Fruit fly (Drosophila melanogaster) whole organism, embryonic: ENCODE results near the gene CG46465.

Source experiments
- ATbp ChIP-seq: fragments of 200-800 bp; sonication (Bioruptor generic); optimal IDR thresholded peaks from 2 replicates; lab custom pipeline; 2017; ENCODE audit warnings: missing biosample characterization, mild to moderate bottlenecking, missing genetic modification characterization, missing genetic modification reagents
- BtbVII ChIP-seq: fragments of 200-800 bp; sonication (Bioruptor generic); optimal IDR thresholded peaks from 3 replicates; lab custom pipeline; 2017; ENCODE audit warnings: missing biosample characterization, mild to moderate bottlenecking, missing genetic modification characterization
- CG11723 ChIP-seq: fragments of 200-800 bp; sonication (Bioruptor generic); optimal IDR thresholded peaks from 2 replicates; lab custom pipeline; 2017; ENCODE audit warnings: missing biosample characterization, mild to moderate bottlenecking, missing genetic modification characterization
- CG12219 ChIP-seq: fragments of 200-800 bp; sonication (Bioruptor generic); optimal IDR thresholded peaks from 3 replicates; lab custom pipeline; 2018; ENCODE audit warnings: missing biosample characterization, mild to moderate bottlenecking, missing genetic modification characterization
- CG13123 ChIP-seq: fragments of 200-800 bp; sonication (Bioruptor generic); optimal IDR thresholded peaks from 2 replicates; lab custom pipeline; 2016; ENCODE audit warnings: missing biosample characterization, missing genetic modification characterization
- CG13296 ChIP-seq: fragments of 200-800 bp; sonication (Bioruptor generic); optimal IDR thresholded peaks from 3 replicates; lab custom pipeline; 2018; ENCODE audit warnings: missing biosample characterization, mild to moderate bottlenecking, missing genetic modification characterization
- CG14441 ChIP-seq: fragments of 200-800 bp; sonication (Bioruptor generic); IDR thresholded peaks from 2 replicates; pipeline ENCODE4 v1.3.6; 2022; ENCODE audit warnings: missing biosample characterization, missing genetic modification characterization
- CG14667 ChIP-seq: fragments of 200-800 bp; sonication (Bioruptor generic); IDR thresholded peaks from 2 replicates; pipeline ENCODE4 v1.3.6; 2022; ENCODE audit warnings: missing biosample characterization, missing genetic modification characterization
- CG1832 ChIP-seq: fragments of 200-800 bp; sonication (Bioruptor generic); optimal IDR thresholded peaks from 2 replicates; lab custom pipeline; 2017; ENCODE audit warnings: missing biosample characterization, mild to moderate bottlenecking, missing genetic modification characterization, inconsistent platforms
- CG18619 ChIP-seq: fragments of 200-800 bp; sonication (Bioruptor generic); optimal IDR thresholded peaks from 3 replicates; lab custom pipeline; 2017; ENCODE audit warnings: missing biosample characterization, mild to moderate bottlenecking, missing genetic modification characterization
- CG31441 ChIP-seq: fragments of 200-800 bp; sonication (Bioruptor generic); IDR thresholded peaks from 2 replicates; pipeline ENCODE4 v1.3.6; 2022; ENCODE audit warnings: missing biosample characterization, missing genetic modification characterization
- CG33213 ChIP-seq: fragments of 200-800 bp; sonication (Bioruptor generic); optimal IDR thresholded peaks from 3 replicates; lab custom pipeline; 2016; ENCODE audit warnings: missing biosample characterization, missing genetic modification characterization
- CG4360 ChIP-seq: fragments of 200-800 bp; sonication (Bioruptor generic); IDR thresholded peaks from 2 replicates; pipeline ENCODE4 v1.3.6; 2022; ENCODE audit warnings: missing biosample characterization, missing genetic modification characterization
- CG4424 ChIP-seq: fragments of 200-800 bp; sonication (Bioruptor generic); optimal IDR thresholded peaks from 3 replicates; lab custom pipeline; 2016; ENCODE audit warnings: missing biosample characterization, missing genetic modification characterization
- CG6272 ChIP-seq: fragments of 200-800 bp; sonication (Bioruptor generic); IDR thresholded peaks from 2 replicates; pipeline ENCODE4 v1.3.6; 2022; ENCODE audit warnings: missing biosample characterization, missing genetic modification characterization
- CG7745 ChIP-seq: fragments of 200-800 bp; sonication (Bioruptor generic); optimal IDR thresholded peaks from 2 replicates; lab custom pipeline; 2018; ENCODE audit warnings: missing biosample characterization, mild to moderate bottlenecking, missing genetic modification characterization, moderate library complexity
- CG7987 ChIP-seq: fragments of 200-800 bp; sonication (Bioruptor generic); optimal IDR thresholded peaks from 2 replicates; lab custom pipeline; 2018; ENCODE audit warnings: missing biosample characterization, mild to moderate bottlenecking, missing genetic modification characterization, moderate library complexity
- CG8089 ChIP-seq: fragments of 200-800 bp; sonication (Bioruptor generic); optimal IDR thresholded peaks from 3 replicates; lab custom pipeline; 2016; ENCODE audit warnings: missing biosample characterization, missing genetic modification characterization
- Chrac-16 ChIP-seq: fragments of 200-800 bp; sonication (Bioruptor generic); optimal IDR thresholded peaks from 3 replicates; lab custom pipeline; 2016; ENCODE audit warnings: missing biosample characterization, missing genetic modification characterization
- Dip2 ChIP-seq: fragments of 200-800 bp; sonication (Bioruptor generic); IDR thresholded peaks from 2 replicates; pipeline ENCODE4 v1.3.6; 2022; ENCODE audit warnings: missing biosample characterization, missing genetic modification characterization
- Ets97D ChIP-seq: fragments of 200-800 bp; sonication (Bioruptor generic); optimal IDR thresholded peaks from 3 replicates; lab custom pipeline; 2016; ENCODE audit warnings: missing biosample characterization, missing genetic modification characterization
- H2.0 ChIP-seq: fragments of 200-800 bp; sonication (Bioruptor generic); IDR thresholded peaks from 2 replicates; pipeline ENCODE4 v1.3.6; 2022; ENCODE audit warnings: missing biosample characterization, missing genetic modification characterization
- NC2α ChIP-seq: fragments of 200-800 bp; sonication (Bioruptor generic); optimal IDR thresholded peaks from 2 replicates; lab custom pipeline; 2016; ENCODE audit warnings: missing biosample characterization, missing genetic modification characterization
- NK7.1 ChIP-seq: fragments of 200-800 bp; sonication (Bioruptor generic); optimal IDR thresholded peaks from 3 replicates; lab custom pipeline; 2016; ENCODE audit warnings: missing biosample characterization, missing genetic modification characterization
- Nf-YC ChIP-seq: fragments of 200-800 bp; optimal IDR thresholded peaks from 3 replicates; lab custom pipeline; 2019; ENCODE audit warnings: missing biosample characterization, mild to moderate bottlenecking, missing genetic modification characterization, moderate library complexity
- NfI ChIP-seq: fragments of 200-800 bp; sonication (Bioruptor generic); optimal IDR thresholded peaks from 3 replicates; lab custom pipeline; 2018; ENCODE audit warnings: missing biosample characterization, mild to moderate bottlenecking, missing genetic modification characterization, moderate library complexity
- Pdp1 ChIP-seq, 2 experiments: fragments of 200-800 bp; sonication (Bioruptor generic); optimal IDR thresholded peaks; 3 replicates each; lab custom pipeline; 2016; ENCODE audit warnings: missing biosample characterization in 2 of 2, missing genetic modification characterization in 2 of 2, mild to moderate bottlenecking in 1 of 2, moderate library complexity in 1 of 2
- Six4 ChIP-seq: fragments of 200-800 bp; sonication (Bioruptor generic); optimal IDR thresholded peaks from 2 replicates; lab custom pipeline; 2016; ENCODE audit warnings: missing biosample characterization, missing genetic modification characterization
- Sry-δ ChIP-seq: fragments of 200-800 bp; sonication (Bioruptor generic); optimal IDR thresholded peaks from 2 replicates; lab custom pipeline; 2016; ENCODE audit warnings: missing biosample characterization, missing genetic modification characterization
- bowl ChIP-seq: fragments of 200-800 bp; sonication (Bioruptor generic); IDR thresholded peaks from 2 replicates; pipeline ENCODE4 v1.3.6; 2022; ENCODE audit warnings: missing biosample characterization, missing genetic modification characterization
- br ChIP-seq: fragments of >200 bp; optimal IDR thresholded peaks from 2 replicates; lab custom pipeline; 2017
- cad ChIP-seq: fragments of >200 bp; optimal IDR thresholded peaks from 2 replicates; lab custom pipeline; 2017; ENCODE audit warnings: missing biosample characterization, missing genetic modification characterization
- cato ChIP-seq: fragments of 200-800 bp; sonication (Bioruptor generic); optimal IDR thresholded peaks from 2 replicates; lab custom pipeline; 2016; ENCODE audit warnings: missing biosample characterization, missing genetic modification characterization, borderline replicate concordance
- gsb-n ChIP-seq: fragments of 200-800 bp; sonication (Bioruptor generic); optimal IDR thresholded peaks from 3 replicates; lab custom pipeline; 2018; ENCODE audit warnings: missing biosample characterization, mild to moderate bottlenecking, missing genetic modification characterization
- ham ChIP-seq: fragments of 200-800 bp; sonication (Bioruptor generic); IDR thresholded peaks from 2 replicates; pipeline ENCODE4 v1.3.6; 2022; ENCODE audit warnings: missing biosample characterization, missing genetic modification characterization
- lbe ChIP-seq: fragments of 200-800 bp; sonication (Bioruptor generic); optimal IDR thresholded peaks from 2 replicates; lab custom pipeline; 2016; ENCODE audit warnings: missing biosample characterization, mild to moderate bottlenecking, missing genetic modification characterization
- nau ChIP-seq: fragments of 200-800 bp; sonication (Bioruptor generic); optimal IDR thresholded peaks from 3 replicates; lab custom pipeline; 2017; ENCODE audit warnings: missing biosample characterization, mild to moderate bottlenecking, missing genetic modification characterization, missing genetic modification reagents
- psq ChIP-seq: fragments of 200-800 bp; sonication (Bioruptor generic); optimal IDR thresholded peaks from 2 replicates; lab custom pipeline; 2017; ENCODE audit warnings: missing biosample characterization, missing genetic modification characterization
- pzg ChIP-seq: fragments of 200-800 bp; sonication (Bioruptor generic); optimal IDR thresholded peaks from 3 replicates; lab custom pipeline; 2018; ENCODE audit warnings: missing biosample characterization, mild to moderate bottlenecking, missing genetic modification characterization, moderate library complexity
- repo ChIP-seq: fragments of 200-800 bp; sonication (Bioruptor generic); optimal IDR thresholded peaks from 2 replicates; lab custom pipeline; 2016; ENCODE audit warnings: missing biosample characterization, missing genetic modification characterization
- sd ChIP-seq: fragments of 200-800 bp; sonication (Bioruptor generic); optimal IDR thresholded peaks from 3 replicates; lab custom pipeline; 2018; ENCODE audit warnings: missing biosample characterization, mild to moderate bottlenecking, missing genetic modification characterization, moderate library complexity
- slbo ChIP-seq: fragments of 200-800 bp; sonication (Bioruptor generic); IDR thresholded peaks from 2 replicates; pipeline ENCODE4 v1.3.6; 2022; ENCODE audit warnings: missing biosample characterization, missing genetic modification characterization
- slou ChIP-seq: fragments of 200-800 bp; sonication (Bioruptor generic); optimal IDR thresholded peaks from 3 replicates; lab custom pipeline; 2016; ENCODE audit warnings: missing biosample characterization, missing genetic modification characterization
- sqz ChIP-seq: fragments of 200-800 bp; sonication (Bioruptor generic); optimal IDR thresholded peaks from 3 replicates; lab custom pipeline; 2018; ENCODE audit warnings: missing biosample characterization, mild to moderate bottlenecking, missing genetic modification characterization
- sr ChIP-seq: fragments of 200-800 bp; sonication (Bioruptor generic); IDR thresholded peaks from 3 replicates; pipeline ENCODE4 v1.3.6; 2022; ENCODE audit warnings: missing biosample characterization, missing genetic modification characterization
- stc ChIP-seq: fragments of 200-800 bp; sonication (Bioruptor generic); IDR thresholded peaks from 2 replicates; pipeline ENCODE4 v1.3.6; 2022; ENCODE audit warnings: missing biosample characterization, missing genetic modification characterization
- tna ChIP-seq: fragments of 200-800 bp; sonication (Bioruptor generic); IDR thresholded peaks from 2 replicates; pipeline ENCODE4 v1.3.6; 2022; ENCODE audit warnings: missing biosample characterization, missing genetic modification characterization; ENCODE audit not compliant: partially characterized antibody
- tup ChIP-seq: fragments of 200-800 bp; sonication (Bioruptor generic); optimal IDR thresholded peaks from 2 replicates; lab custom pipeline; 2016; ENCODE audit warnings: missing biosample characterization, mild to moderate bottlenecking, missing genetic modification characterization, moderate library complexity
- wek ChIP-seq: fragments of 200-800 bp; sonication (Bioruptor generic); optimal IDR thresholded peaks from 3 replicates; lab custom pipeline; 2018; ENCODE audit warnings: missing biosample characterization, mild to moderate bottlenecking, missing genetic modification characterization, moderate library complexity

Gene CG46465

DNA sequence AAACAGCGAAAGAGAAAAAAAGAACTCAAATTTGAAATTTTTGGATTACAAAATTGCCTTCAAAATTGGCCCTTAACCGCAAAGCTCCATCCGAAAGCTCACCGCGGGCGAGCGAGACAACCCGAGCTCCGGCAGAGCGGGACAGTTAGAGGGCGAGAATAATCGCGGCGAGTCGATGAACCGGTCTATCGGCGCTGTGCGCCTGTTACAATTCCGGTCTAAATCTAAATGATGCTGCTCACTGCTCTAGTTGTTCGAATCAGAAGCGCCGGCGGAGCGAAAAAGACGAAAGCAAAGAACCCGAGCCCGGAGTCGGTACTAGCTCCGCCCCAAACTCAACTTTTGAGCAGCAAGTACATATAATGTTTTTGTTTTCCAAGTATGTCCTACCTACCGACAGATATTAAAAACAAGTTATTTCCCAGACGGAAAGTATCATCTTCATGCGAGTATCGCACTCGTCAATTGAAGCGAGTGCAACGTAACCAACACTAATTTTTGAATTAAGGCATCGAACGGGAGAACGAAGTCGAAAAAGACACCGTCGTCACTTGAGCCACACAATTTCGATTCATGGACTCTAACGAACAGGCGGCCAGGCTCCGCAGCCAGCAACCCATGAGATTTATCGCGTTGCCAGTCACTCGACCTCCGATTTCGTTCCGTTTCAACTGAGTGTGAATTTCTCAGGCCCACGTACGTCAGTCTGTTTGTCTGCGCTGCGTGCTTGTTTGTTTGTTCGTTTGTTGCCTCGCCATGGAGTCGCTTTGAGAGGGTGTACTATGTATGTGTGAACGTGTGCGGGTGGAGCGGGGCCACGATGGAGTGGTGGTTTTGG, 47.9 kb upstream of the CG46465 start (continued):
- TF ChIP-seq tna (no peak), CG14441 (GFP tag; lab: Robert Waterston, UW) (no peak), CG8089 (GFP tag; lab: Kevin White, UChicago) (no peak), NC2α (GFP tag; lab: Kevin White, UChicago) (no peak), NK7.1 (GFP tag; lab: Kevin White, UChicago) (no peak), Six4 (GFP tag; lab: Kevin White, UChicago) (peak; percentile 4), pzg (peak; percentile 61), nau (GFP tag; lab: Kevin White, UChicago) (peak; percentile 56), Ets97D (GFP tag; lab: Kevin White, UChicago) (peak; percentile 45), tup (GFP tag; lab: Kevin White, UChicago) (no peak), repo (GFP tag; lab: Kevin White, UChicago) (no peak), psq (GFP tag; lab: Kevin White, UChicago) (peak; percentile 8), CG31441 (GFP tag; lab: Robert Waterston, UW) (no peak), CG1832 (GFP tag; lab: Kevin White, UChicago) (peak; percentile 98), CG4424 (GFP tag; lab: Kevin White, UChicago) (no peak), CG14667 (GFP tag; lab: Robert Waterston, UW) (no peak), CG12219 (GFP tag; lab: Kevin White, UChicago) (no peak), sr (no peak), slou (GFP tag; lab: Kevin White, UChicago) (no peak), BtbVII (GFP tag; lab: Kevin White, UChicago) (peak; percentile 12), CG7745 (tag; lab: Kevin White, UChicago) (peak; percentile 87), CG13123 (GFP tag; lab: Kevin White, UChicago) (no peak), Dip2 (GFP tag; lab: Robert Waterston, UW) (no peak), cad (GFP tag; lab: Kevin White, UChicago) (no peak), CG33213 (peak; percentile 79), H2.0 (GFP tag; lab: Robert Waterston, UW) (no peak), sd (tag; lab: Kevin White, UChicago) (peak; percentile 54), CG11723 (no peak), bowl (no peak), cato (no peak), ham (no peak), Nf-YC (tag; lab: Kevin White, UChicago) (peak; percentile 71), CG18619 (GFP tag; lab: Kevin White, UChicago) (no peak), Pdp1 (GFP tag; optimal IDR thresholded peaks at IDR 0.05; lab: Kevin White, UChicago) (peak in 1 of 2 experiments; percentile 8), stc (GFP tag; lab: Robert Waterston, UW) (no peak), CG13296 (GFP tag; lab: Kevin White, UChicago) (peak; percentile 69), NfI (GFP tag; lab: Kevin White, UChicago) (peak; percentile 23), gsb-n (tag; lab: Kevin White, UChicago) (peak; percentile 74), sqz (GFP tag; lab: Kevin White, UChicago) (peak; percentile 40), wek (GFP tag; lab: Kevin White, UChicago) (peak; percentile 35), CG7987 (GFP tag; lab: Kevin White, UChicago) (peak; percentile 27), Chrac-16 (GFP tag; lab: Kevin White, UChicago) (no peak), Sry-δ (GFP tag; lab: Kevin White, UChicago) (peak; percentile 61), CG6272 (no peak), ATbp (GFP tag; lab: Kevin White, UChicago) (no peak), CG4360 (GFP tag; lab: Robert Waterston, UW) (no peak), lbe (GFP tag; lab: Kevin White, UChicago) (peak; percentile 39), br (no peak), slbo (GFP tag; lab: Robert Waterston, UW) (no peak)
